Worm (Caenorhabditis elegans) whole organism, L4 larva: ENCODE measurements around the gene C01G5.5.

ENCODE experiments used
- F10B5.3 ChIP-seq: sonication (generic microtip); optimal IDR thresholded peaks from 2 replicates; lab custom pipeline; 2016; ENCODE audit warnings: mild to moderate bottlenecking, missing genetic modification characterization, missing compliant biosample characterization
- F44E2.7 ChIP-seq: fragments of 200-800 bp; sonication (Bioruptor generic); IDR thresholded peaks from 2 replicates; pipeline ENCODE4 v2.1.2; 2022; ENCODE audit warnings: missing genetic modification characterization, missing compliant biosample characterization
- T20F7.1 ChIP-seq: fragments of 200-800 bp; sonication (Bioruptor generic); optimal IDR thresholded peaks from 2 replicates; lab custom pipeline; 2018; ENCODE audit warnings: mild to moderate bottlenecking, missing genetic modification characterization, missing compliant biosample characterization
- T26A8.4 ChIP-seq: fragments of 200-800 bp; sonication (Bioruptor generic); IDR thresholded peaks from 2 replicates; pipeline ENCODE4 v1.3.6; 2022; ENCODE audit warnings: missing genetic modification characterization, missing compliant biosample characterization
- Y105C5A.15 ChIP-seq: fragments of 200-800 bp; sonication (Bioruptor generic); IDR thresholded peaks from 2 replicates; pipeline ENCODE4 v1.3.6; 2022; ENCODE audit warnings: missing genetic modification characterization, missing compliant biosample characterization
- Y48G9A.11 ChIP-seq: fragments of 200-800 bp; sonication (Bioruptor generic); IDR thresholded peaks from 2 replicates; pipeline ENCODE4 v1.3.6; 2022; ENCODE audit warnings: missing genetic modification reagents, missing genetic modification characterization, missing compliant biosample characterization
- ZK337.2 ChIP-seq: fragments of 200-800 bp; sonication (Bioruptor generic); IDR thresholded peaks from 2 replicates; pipeline ENCODE4 v1.3.6; 2022; ENCODE audit warnings: missing genetic modification reagents, missing genetic modification characterization, missing compliant biosample characterization
- aly-2 ChIP-seq: sonication (generic microtip); optimal IDR thresholded peaks from 2 replicates; lab custom pipeline; 2018; ENCODE audit warnings: missing biosample characterization, missing genetic modification characterization
- attf-4 ChIP-seq: sonication (generic microtip); optimal IDR thresholded peaks from 3 replicates; lab custom pipeline; 2017; ENCODE audit warnings: missing biosample characterization, missing genetic modification characterization
- ceh-20 ChIP-seq: fragments of 200-800 bp; sonication (Bioruptor generic); IDR thresholded peaks from 2 replicates; pipeline ENCODE4 v1.3.6; 2022; ENCODE audit warnings: missing genetic modification reagents, missing genetic modification characterization, missing compliant biosample characterization
- ceh-28 ChIP-seq: fragments of 150-350 bp; optimal IDR thresholded peaks from 2 replicates; lab custom pipeline; 2014; ENCODE audit warnings: missing biosample characterization, missing genetic modification reagents, missing genetic modification characterization
- ceh-62 ChIP-seq: sonication (generic microtip); optimal IDR thresholded peaks from 2 replicates; lab custom pipeline; 2017; ENCODE audit warnings: missing biosample characterization, missing genetic modification characterization
- ces-1 ChIP-seq: fragments of 150-350 bp; sonication (generic microtip); optimal IDR thresholded peaks from 4 replicates; lab custom pipeline; 2014; ENCODE audit warnings: missing biosample characterization, missing genetic modification reagents, missing genetic modification characterization
- daf-12 ChIP-seq: fragments of 150-350 bp; optimal IDR thresholded peaks from 2 replicates; lab custom pipeline; 2014; ENCODE audit warnings: missing biosample characterization, missing genetic modification reagents, missing genetic modification characterization
- daf-16 ChIP-seq, 3 experiments: sonication (generic microtip); optimal IDR thresholded peaks; 2 replicates each; lab custom pipeline; 2016 to 2017; ENCODE audit warnings: missing genetic modification characterization in 3 of 3, missing genetic modification reagents in 3 of 3, mild to moderate bottlenecking in 2 of 3, missing compliant biosample characterization in 2 of 3, missing biosample characterization in 1 of 3, moderate library complexity in 1 of 3
- daf-19 ChIP-seq: fragments of 200-800 bp; sonication (Bioruptor generic); conservative IDR thresholded peaks from 2 replicates; pipeline ENCODE4 v1.3.6; 2022; ENCODE audit warnings: missing genetic modification characterization, missing compliant biosample characterization
- daf-8 ChIP-seq: fragments of 200-800 bp; sonication (Bioruptor generic); IDR thresholded peaks from 2 replicates; pipeline ENCODE4 v1.3.6; 2022; ENCODE audit warnings: missing genetic modification characterization, missing compliant biosample characterization
- dmd-8 ChIP-seq: fragments of 200-800 bp; sonication (Bioruptor generic); IDR thresholded peaks from 2 replicates; pipeline ENCODE4 v1.3.6; 2022; ENCODE audit warnings: missing genetic modification characterization, missing compliant biosample characterization
- dmd-9 ChIP-seq: fragments of 200-800 bp; sonication (Bioruptor generic); IDR thresholded peaks from 2 replicates; pipeline ENCODE4 v1.3.6; 2022; ENCODE audit warnings: missing genetic modification reagents, missing genetic modification characterization, missing compliant biosample characterization
- duxl-1 ChIP-seq: sonication (generic microtip); optimal IDR thresholded peaks from 2 replicates; lab custom pipeline; 2016; ENCODE audit warnings: mild to moderate bottlenecking, missing genetic modification characterization, moderate library complexity, missing compliant biosample characterization; ENCODE audit not compliant: poor library complexity
- egl-27 ChIP-seq: sonication (generic microtip); optimal IDR thresholded peaks from 3 replicates; lab custom pipeline; 2017; ENCODE audit warnings: missing biosample characterization, missing genetic modification reagents, missing genetic modification characterization
- fos-1 ChIP-seq: fragments of 150-350 bp; optimal IDR thresholded peaks from 2 replicates; lab custom pipeline; 2014; ENCODE audit warnings: missing biosample characterization, missing genetic modification characterization
- gei-8 ChIP-seq: fragments of 200-800 bp; sonication (Bioruptor generic); optimal IDR thresholded peaks from 2 replicates; lab custom pipeline; 2018; ENCODE audit warnings: mild to moderate bottlenecking, missing genetic modification characterization, missing compliant biosample characterization
- hif-1 ChIP-seq, 2 experiments: sonication (generic microtip); optimal IDR thresholded peaks; 2 replicates each; lab custom pipeline; 2016 to 2017; ENCODE audit warnings: missing compliant biosample characterization in 2 of 2, missing genetic modification characterization in 2 of 2, missing genetic modification reagents in 2 of 2, missing genotype in 2 of 2, mild to moderate bottlenecking in 1 of 2
- hlh-30 ChIP-seq: sonication (generic microtip); optimal IDR thresholded peaks from 2 replicates; lab custom pipeline; 2017; ENCODE audit warnings: antibody characterized with exemption, mild to moderate bottlenecking, missing genetic modification characterization, missing compliant biosample characterization; ENCODE audit not compliant: insufficient read depth
- hmg-1.1 ChIP-seq: fragments of 200-800 bp; sonication (Bioruptor generic); IDR thresholded peaks from 2 replicates; pipeline ENCODE4 v1.3.6; 2022; ENCODE audit warnings: missing genetic modification reagents, missing genetic modification characterization, missing compliant biosample characterization
- lin-13 ChIP-seq: fragments of 150-350 bp; optimal IDR thresholded peaks from 2 replicates; lab custom pipeline; 2014; ENCODE audit warnings: missing biosample characterization, missing genetic modification reagents, missing genetic modification characterization
- lin-29 ChIP-seq: fragments of 200-800 bp; sonication (Bioruptor generic); IDR thresholded peaks from 2 replicates; pipeline ENCODE4 v1.3.6; 2022; ENCODE audit warnings: missing genetic modification reagents, missing genetic modification characterization, missing compliant biosample characterization
- lin-38 ChIP-seq: fragments of 200-800 bp; sonication (Bioruptor generic); IDR thresholded peaks from 2 replicates; pipeline ENCODE4 v1.3.6; 2022; ENCODE audit warnings: missing genetic modification reagents, missing genetic modification characterization, missing compliant biosample characterization
- lin-39 ChIP-seq: fragments of 150-350 bp; optimal IDR thresholded peaks from 2 replicates; lab custom pipeline; 2014; ENCODE audit warnings: missing biosample characterization, missing genetic modification reagents, missing genetic modification characterization
- madf-5 ChIP-seq, 2 experiments: fragments of 200-800 bp; sonication (Bioruptor generic); IDR thresholded peaks; 2 replicates each; pipeline ENCODE4 v1.3.6; 2022; ENCODE audit warnings: missing compliant biosample characterization in 2 of 2, missing genetic modification characterization in 2 of 2
- mdl-1 ChIP-seq, 2 experiments: fragments of 150-350 bp in 1 of 2; sonication (generic microtip) in 1 of 2; optimal IDR thresholded peaks; 2 replicates each; lab custom pipeline; 2014 to 2017; ENCODE audit warnings: missing biosample characterization in 2 of 2, missing genetic modification characterization in 2 of 2
- mdt-29 ChIP-seq: fragments of 200-800 bp; sonication (Bioruptor generic); IDR thresholded peaks from 2 replicates; pipeline ENCODE4 v1.3.6; 2022; ENCODE audit warnings: missing genetic modification reagents, missing genetic modification characterization, missing compliant biosample characterization
- mxl-2 ChIP-seq: fragments of 200-800 bp; sonication (Bioruptor generic); conservative IDR thresholded peaks from 2 replicates; pipeline ENCODE4 v1.3.6; 2022; ENCODE audit warnings: missing genetic modification reagents, missing genetic modification characterization, missing compliant biosample characterization
- mxl-3 ChIP-seq: fragments of 200-800 bp; sonication (Bioruptor generic); optimal IDR thresholded peaks from 2 replicates; lab custom pipeline; 2018; ENCODE audit warnings: mild to moderate bottlenecking, missing genetic modification characterization, missing compliant biosample characterization
- nhr-111 ChIP-seq: fragments of 200-800 bp; sonication (Bioruptor generic); optimal IDR thresholded peaks from 2 replicates; lab custom pipeline; 2018; ENCODE audit warnings: mild to moderate bottlenecking, missing genetic modification characterization, missing compliant biosample characterization
- nhr-28 ChIP-seq: fragments of 150-350 bp; optimal IDR thresholded peaks from 2 replicates; lab custom pipeline; 2014; ENCODE audit warnings: missing biosample characterization, missing genetic modification characterization
- php-3 ChIP-seq: fragments of 200-800 bp; sonication (Bioruptor generic); IDR thresholded peaks from 2 replicates; pipeline ENCODE4 v1.3.6; 2022; ENCODE audit warnings: missing genetic modification reagents, missing genetic modification characterization, missing compliant biosample characterization
- pqm-1 ChIP-seq: sonication (generic microtip); optimal IDR thresholded peaks from 2 replicates; lab custom pipeline; 2017; ENCODE audit warnings: missing biosample characterization, missing genetic modification characterization
- sdz-12 ChIP-seq: fragments of 200-800 bp; sonication (Bioruptor generic); optimal IDR thresholded peaks from 2 replicates; lab custom pipeline; 2018; ENCODE audit warnings: mild to moderate bottlenecking, missing genetic modification characterization, missing compliant biosample characterization
- snpc-1.2 ChIP-seq: fragments of 200-800 bp; sonication (Bioruptor generic); IDR thresholded peaks from 2 replicates; pipeline ENCODE4 v1.3.6; 2022; ENCODE audit warnings: missing genetic modification reagents, missing genetic modification characterization, missing compliant biosample characterization
- snpc-4 ChIP-seq: fragments of 150-350 bp; optimal IDR thresholded peaks from 2 replicates; lab custom pipeline; 2014; ENCODE audit warnings: missing biosample characterization, missing genetic modification characterization
- spr-1 ChIP-seq: sonication (generic microtip); optimal IDR thresholded peaks from 2 replicates; lab custom pipeline; 2016; ENCODE audit warnings: mild to moderate bottlenecking, missing genetic modification characterization, missing compliant biosample characterization
- spr-3 ChIP-seq: fragments of 200-800 bp; sonication (Bioruptor generic); optimal IDR thresholded peaks from 2 replicates; lab custom pipeline; 2018; ENCODE audit warnings: mild to moderate bottlenecking, missing genetic modification characterization, missing compliant biosample characterization
- tra-1 ChIP-seq: fragments of 200-800 bp; sonication (Bioruptor generic); IDR thresholded peaks from 2 replicates; pipeline ENCODE4 v1.3.6; 2022; ENCODE audit warnings: missing genetic modification reagents, missing genetic modification characterization, missing compliant biosample characterization
- zag-1 ChIP-seq: fragments of 150-350 bp; optimal IDR thresholded peaks from 2 replicates; lab custom pipeline; 2014; ENCODE audit warnings: missing biosample characterization, missing genetic modification characterization
- zfp-3 ChIP-seq: fragments of 200-800 bp; sonication (Bioruptor generic); conservative IDR thresholded peaks from 2 replicates; pipeline ENCODE4 v1.3.6; 2022; ENCODE audit warnings: missing genetic modification reagents, missing genetic modification characterization, missing compliant biosample characterization
- zip-2 ChIP-seq: fragments of 150-350 bp; optimal IDR thresholded peaks from 2 replicates; lab custom pipeline; 2014; ENCODE audit warnings: missing biosample characterization, missing genetic modification characterization
- ztf-11 ChIP-seq: fragments of 150-350 bp; optimal IDR thresholded peaks from 2 replicates; lab custom pipeline; 2014; ENCODE audit warnings: missing biosample characterization, missing genetic modification characterization

The C01G5.5 gene

DNA sequence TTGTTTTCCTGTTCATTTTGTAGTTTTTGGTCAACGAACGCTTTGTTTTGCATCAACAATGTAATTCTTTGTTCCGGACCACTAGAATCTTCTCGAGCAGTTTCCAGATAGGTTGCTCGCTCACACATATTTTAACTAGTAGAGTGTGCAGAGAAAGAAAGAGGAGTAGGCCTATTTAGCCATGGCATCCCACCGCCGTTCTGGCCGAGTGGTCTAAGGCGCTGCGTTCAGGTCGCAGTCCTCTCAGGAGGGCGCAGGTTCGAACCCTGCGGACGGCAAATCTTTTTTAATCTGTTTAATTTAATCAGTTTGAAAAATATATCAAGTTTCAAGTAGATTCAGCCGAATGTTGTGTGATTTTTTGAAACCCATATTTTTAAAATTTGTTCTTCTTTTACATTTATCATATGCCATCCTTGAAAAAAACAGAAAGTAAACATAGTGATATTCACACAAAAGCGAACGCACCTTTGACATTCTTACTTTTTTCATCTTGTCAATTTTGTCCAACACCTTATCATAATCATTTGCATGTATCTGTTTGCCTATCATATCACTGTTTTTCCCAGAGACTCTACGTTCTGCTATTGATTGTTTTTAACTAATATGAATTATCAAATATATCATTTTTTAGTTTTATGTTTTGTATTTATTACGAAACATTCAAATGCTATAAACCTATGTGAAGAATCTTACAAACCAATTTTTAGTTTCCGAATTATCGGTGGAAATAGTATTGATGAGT is 32.4 kb downstream of the C01G5.5 start, which contains the start of gene try-3 (continued):
- TF ChIP-seq ces-1: no peak
- no peak for TF ChIP-seq lin-29
- peak; percentile 52 for TF ChIP-seq nhr-28 (tag; lab: Kevin White, UChicago)
- TF ChIP-seq spr-1 (tag; lab: Kevin White, UChicago): peak; percentile 11
- TF ChIP-seq ceh-28 (tag; lab: Kevin White, UChicago): no peak
- peak; percentile 71 for TF ChIP-seq duxl-1 (tag; lab: Kevin White, UChicago)
- no peak for TF ChIP-seq fos-1
- no peak for TF ChIP-seq zag-1 (tag; lab: Kevin White, UChicago)
- TF ChIP-seq Y48G9A.11: peak; percentile 76
- peak; percentile 87 for TF ChIP-seq Y105C5A.15 (GFP tag; lab: Robert Waterston, UW)
- peak; percentile 73 for TF ChIP-seq gei-8 (GFP tag; lab: Kevin White, UChicago)
- TF ChIP-seq sdz-12 (GFP tag; lab: Kevin White, UChicago): peak; percentile 57
- peak; percentile 73; the same call in 1 of the 2 replicates for TF ChIP-seq dmd-8 (GFP tag; lab: Robert Waterston, UW)
- TF ChIP-seq aly-2 (tag; lab: Kevin White, UChicago): no peak
- TF ChIP-seq attf-4 (tag; lab: Kevin White, UChicago): no peak
- TF ChIP-seq madf-5 (GFP tag; IDR thresholded peaks at IDR 0.05; lab: Robert Waterston, UW): peak in 1 of 2 experiments; percentile 82; a peak in 1 of 4 replicates
- TF ChIP-seq ceh-62: no peak
- peak; percentile 17 for TF ChIP-seq F10B5.3 (tag; lab: Kevin White, UChicago)
- no peak for TF ChIP-seq egl-27
- 0 out of 2 replicates have a peak, but pooled peaks have one; percentile 12 for TF ChIP-seq php-3
- TF ChIP-seq mxl-2: 0 out of 2 replicates have a peak, but pooled peaks have one; percentile 16
- peak in 1 of 2 experiments; percentile 22 for TF ChIP-seq mdl-1 (tag; optimal IDR thresholded peaks at IDR 0.05; lab: Kevin White, UChicago)
- TF ChIP-seq lin-39 (tag; lab: Kevin White, UChicago): no peak
- TF ChIP-seq snpc-1.2 (GFP tag; lab: Robert Waterston, UW): peak; percentile 98
- TF ChIP-seq daf-12 (tag; lab: Kevin White, UChicago): no peak
- peak; percentile 41 for TF ChIP-seq lin-13
- TF ChIP-seq hlh-30 (tag; lab: Kevin White, UChicago): peak; percentile 68
- 0 out of 2 replicates have a peak, but pooled peaks have one; percentile 15 for TF ChIP-seq daf-8 (GFP tag; lab: Robert Waterston, UW)
- TF ChIP-seq F44E2.7 (GFP tag; lab: Robert Waterston, UW): peak; percentile 60; the same call in 1 of the 2 replicates
- TF ChIP-seq ztf-11: no peak
- peak; percentile 66 for TF ChIP-seq T26A8.4
- TF ChIP-seq hmg-1.1 (GFP tag; lab: Robert Waterston, UW): peak; percentile 88
- peak; percentile 40 for TF ChIP-seq zip-2 (tag; lab: Kevin White, UChicago)
- TF ChIP-seq daf-16 (GFP tag; optimal IDR thresholded peaks at IDR 0.05; lab: Kevin White, UChicago): peak; percentile 0 to 45
- TF ChIP-seq daf-16 (tag; optimal IDR thresholded peaks at IDR 0.05; lab: Kevin White, UChicago): peak; percentile 79
- TF ChIP-seq hif-1 (tag; optimal IDR thresholded peaks at IDR 0.05; lab: Kevin White, UChicago): peak in 1 of 2 experiments; percentile 57
- no peak for TF ChIP-seq T20F7.1 (GFP tag; lab: Kevin White, UChicago)
- TF ChIP-seq nhr-111 (GFP tag; lab: Kevin White, UChicago): no peak
- TF ChIP-seq daf-19 (GFP tag; lab: Robert Waterston, UW): no peak
- TF ChIP-seq mxl-3 (GFP tag; lab: Kevin White, UChicago): peak; percentile 49
- TF ChIP-seq mdt-29 (GFP tag; lab: Robert Waterston, UW): peak; percentile 78
- 0 out of 2 replicates have a peak, but pooled peaks have one; percentile 14 for TF ChIP-seq ZK337.2 (GFP tag; lab: Robert Waterston, UW)
- TF ChIP-seq pqm-1: no peak
- no peak for TF ChIP-seq snpc-4 (tag; lab: Kevin White, UChicago)
- TF ChIP-seq tra-1 (GFP tag; lab: Robert Waterston, UW): peak; percentile 82
- peak; percentile 64; the same call in 1 of the 2 replicates for TF ChIP-seq dmd-9
- peak; percentile 86 for TF ChIP-seq lin-38 (GFP tag; lab: Robert Waterston, UW)
- peak; percentile 0 for TF ChIP-seq spr-3
- TF ChIP-seq ceh-20 (GFP tag; lab: Robert Waterston, UW): peak; percentile 60; the same call in 1 of the 2 replicates
- no peak for TF ChIP-seq zfp-3 (GFP tag; lab: Robert Waterston, UW)
